Worm (Caenorhabditis elegans) whole organism, L3 larva: ENCODE data around the gene eat-4.

ENCODE experiments used
- R02D3.7 ChIP-seq: fragments of 150-350 bp; optimal IDR thresholded peaks from 2 replicates; lab custom pipeline; 2014; ENCODE audit warnings: missing biosample characterization, missing genetic modification characterization
- aly-2 ChIP-seq: fragments of 150-350 bp; optimal IDR thresholded peaks from 2 replicates; lab custom pipeline; 2014; ENCODE audit warnings: missing biosample characterization, missing genetic modification characterization
- ama-1 ChIP-seq: fragments of 150-350 bp; optimal IDR thresholded peaks from 2 replicates; lab custom pipeline; 2018
- ceh-16 ChIP-seq: sonication (generic microtip); optimal IDR thresholded peaks from 2 replicates; lab custom pipeline; 2017; ENCODE audit warnings: missing biosample characterization, missing genetic modification characterization
- ceh-28 ChIP-seq: fragments of 150-350 bp; optimal IDR thresholded peaks from 2 replicates; lab custom pipeline; 2014; ENCODE audit warnings: missing biosample characterization, missing genetic modification reagents, missing genetic modification characterization
- ceh-9 ChIP-seq: sonication (generic microtip); optimal IDR thresholded peaks from 2 replicates; lab custom pipeline; 2018; ENCODE audit warnings: missing biosample characterization, missing genetic modification characterization
- daf-12 ChIP-seq: fragments of 150-350 bp; optimal IDR thresholded peaks from 2 replicates; lab custom pipeline; 2014; ENCODE audit warnings: missing biosample characterization, missing genetic modification reagents, missing genetic modification characterization
- egl-27 ChIP-seq: sonication (generic microtip); optimal IDR thresholded peaks from 4 replicates; lab custom pipeline; 2017; ENCODE audit warnings: missing biosample characterization, missing genetic modification reagents, missing genetic modification characterization
- egl-5 ChIP-seq: fragments of 150-350 bp; optimal IDR thresholded peaks from 2 replicates; lab custom pipeline; 2017; ENCODE audit warnings: missing biosample characterization, missing genetic modification reagents, missing genetic modification characterization, inconsistent platforms
- elt-2 ChIP-seq: sonication (generic microtip); optimal IDR thresholded peaks from 2 replicates; lab custom pipeline; 2016; ENCODE audit warnings: missing genetic modification reagents, mild to moderate bottlenecking, missing genetic modification characterization, missing compliant biosample characterization
- fos-1 ChIP-seq: fragments of 150-350 bp; optimal IDR thresholded peaks from 2 replicates; lab custom pipeline; 2014; ENCODE audit warnings: missing biosample characterization, missing genetic modification characterization
- jun-1 ChIP-seq: fragments of 150-350 bp; optimal IDR thresholded peaks from 2 replicates; lab custom pipeline; 2014; ENCODE audit warnings: missing biosample characterization, missing genetic modification reagents, missing genetic modification characterization
- lin-15B ChIP-seq: fragments of 150-350 bp; optimal IDR thresholded peaks from 2 replicates; lab custom pipeline; 2014; ENCODE audit warnings: missing biosample characterization, missing genetic modification characterization
- lin-39 ChIP-seq: fragments of 150-350 bp; optimal IDR thresholded peaks from 2 replicates; lab custom pipeline; 2018; ENCODE audit warnings: missing biosample characterization, missing genetic modification reagents, missing genetic modification characterization
- lsy-12 ChIP-seq: sonication (generic microtip); optimal IDR thresholded peaks from 2 replicates; lab custom pipeline; 2016; ENCODE audit warnings: mild to moderate bottlenecking, missing genetic modification characterization, missing compliant biosample characterization
- mdl-1 ChIP-seq: fragments of 150-350 bp; optimal IDR thresholded peaks from 2 replicates; lab custom pipeline; 2014; ENCODE audit warnings: missing biosample characterization, missing genetic modification characterization
- nfya-1 ChIP-seq: sonication (generic microtip); optimal IDR thresholded peaks from 2 replicates; lab custom pipeline; 2017; ENCODE audit warnings: missing genetic modification characterization, mild to moderate bottlenecking, missing compliant biosample characterization, antibody characterized with exemption, moderate library complexity; ENCODE audit not compliant: insufficient read depth
- nhr-11 ChIP-seq: fragments of 150-350 bp; optimal IDR thresholded peaks from 2 replicates; lab custom pipeline; 2014; ENCODE audit warnings: missing biosample characterization, missing genetic modification characterization
- nhr-12 ChIP-seq: fragments of 150-350 bp; optimal IDR thresholded peaks from 2 replicates; lab custom pipeline; 2014; ENCODE audit warnings: missing biosample characterization, missing genetic modification characterization
- nhr-23 ChIP-seq: fragments of 150-350 bp; optimal IDR thresholded peaks from 2 replicates; lab custom pipeline; 2014; ENCODE audit warnings: missing biosample characterization, missing genetic modification reagents, missing genetic modification characterization
- nhr-25 ChIP-seq: sonication (generic microtip); optimal IDR thresholded peaks from 2 replicates; lab custom pipeline; 2017; ENCODE audit warnings: missing biosample characterization, missing genetic modification characterization
- nhr-28 ChIP-seq: fragments of 150-350 bp; optimal IDR thresholded peaks from 2 replicates; lab custom pipeline; 2014; ENCODE audit warnings: missing biosample characterization, missing genetic modification characterization
- nhr-43 ChIP-seq: sonication (generic microtip); optimal IDR thresholded peaks from 2 replicates; lab custom pipeline; 2016; ENCODE audit warnings: mild to moderate bottlenecking, missing genetic modification characterization, missing compliant biosample characterization; ENCODE audit not compliant: poor library complexity, severe bottlenecking
- nhr-67 ChIP-seq: fragments of 150-350 bp; optimal IDR thresholded peaks from 2 replicates; lab custom pipeline; 2014; ENCODE audit warnings: missing biosample characterization, missing genetic modification characterization
- nhr-77 ChIP-seq: fragments of 150-350 bp; optimal IDR thresholded peaks from 2 replicates; lab custom pipeline; 2014; ENCODE audit warnings: missing biosample characterization, missing genetic modification characterization
- pqm-1 ChIP-seq: fragments of 150-350 bp; optimal IDR thresholded peaks from 2 replicates; lab custom pipeline; 2017; ENCODE audit warnings: missing biosample characterization, missing genetic modification characterization, inconsistent platforms
- sea-2 ChIP-seq: fragments of 150-350 bp; sonication (generic microtip); optimal IDR thresholded peaks from 4 replicates; lab custom pipeline; 2014; ENCODE audit warnings: missing biosample characterization, missing genetic modification reagents, missing genetic modification characterization
- skn-1 ChIP-seq: fragments of 150-350 bp; optimal IDR thresholded peaks from 2 replicates; lab custom pipeline; 2014; ENCODE audit warnings: missing biosample characterization, missing genetic modification characterization
- tbx-2 ChIP-seq: sonication (generic microtip); optimal IDR thresholded peaks from 2 replicates; lab custom pipeline; 2016; ENCODE audit warnings: mild to moderate bottlenecking, missing genetic modification characterization, missing compliant biosample characterization
- unc-62 ChIP-seq: fragments of 150-350 bp; sonication (generic microtip); optimal IDR thresholded peaks from 4 replicates; lab custom pipeline; 2014; ENCODE audit warnings: missing biosample characterization, missing genetic modification reagents, missing genetic modification characterization

Gene eat-4

DNA sequence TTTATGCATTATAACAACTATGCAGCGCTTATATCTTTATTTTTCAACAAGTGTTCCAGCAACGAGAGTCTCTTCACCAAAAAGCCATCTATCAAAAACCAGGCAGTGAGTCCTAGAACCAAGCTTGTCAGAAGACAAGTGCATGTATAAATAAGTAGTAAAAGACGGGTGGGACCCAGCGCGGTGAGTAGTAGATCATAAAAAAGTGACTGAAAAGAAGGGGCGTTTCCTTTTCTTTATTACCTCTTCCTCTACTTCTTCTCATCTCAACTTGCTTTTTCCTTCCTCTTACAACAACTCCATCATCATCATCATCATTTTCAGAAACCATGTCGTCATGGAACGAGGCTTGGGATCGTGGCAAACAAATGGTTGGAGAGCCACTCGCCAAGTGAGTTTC, at the start of gene eat-4:
Gene eat-4, plus strand, starts transcription at position 301 of the 400 bp plus-strand sequence.
- TF ChIP-seq nhr-43 (tag; lab: Kevin White, UChicago), result no peak
- TF ChIP-seq aly-2, result no peak
- no peak for TF ChIP-seq nfya-1 (tag; lab: Kevin White, UChicago)

DNA sequence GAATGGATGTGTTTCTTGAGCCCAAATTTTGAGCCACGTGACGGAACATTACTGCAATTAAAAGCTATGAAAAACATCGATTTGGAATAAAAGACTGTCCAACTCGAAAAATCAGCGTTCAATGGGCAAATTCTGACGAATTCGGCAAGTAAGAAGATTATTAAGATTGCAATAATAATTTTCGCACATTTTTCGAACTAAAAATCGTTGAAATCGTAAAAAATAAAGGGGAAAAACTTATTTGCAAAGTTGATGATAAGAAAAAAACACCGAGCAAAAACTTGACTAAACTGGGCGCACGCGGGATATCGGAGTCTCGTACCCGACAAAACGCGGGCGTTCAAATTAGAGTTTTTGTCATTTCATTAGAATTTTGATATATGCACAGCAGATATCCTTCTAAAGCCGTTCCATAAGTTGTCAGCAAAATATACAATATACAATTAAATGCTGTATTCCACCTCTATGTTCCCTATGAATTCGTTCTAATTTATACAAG, 47.3 kb upstream of the eat-4 start, which contains the start of the genes mccc-2 and mrpl-44:
Gene mccc-2, minus strand, starts transcription at position 51 of the 499 bp plus-strand sequence.
Gene mrpl-44, minus strand, starts transcription at position 51 of the 499 bp plus-strand sequence.
- TF ChIP-seq lin-39 (tag; lab: Kevin White, UChicago) (no peak), lin-15B (tag; lab: Kevin White, UChicago) (peak; percentile 45), nhr-67 (tag; lab: Kevin White, UChicago) (no peak)

DNA sequence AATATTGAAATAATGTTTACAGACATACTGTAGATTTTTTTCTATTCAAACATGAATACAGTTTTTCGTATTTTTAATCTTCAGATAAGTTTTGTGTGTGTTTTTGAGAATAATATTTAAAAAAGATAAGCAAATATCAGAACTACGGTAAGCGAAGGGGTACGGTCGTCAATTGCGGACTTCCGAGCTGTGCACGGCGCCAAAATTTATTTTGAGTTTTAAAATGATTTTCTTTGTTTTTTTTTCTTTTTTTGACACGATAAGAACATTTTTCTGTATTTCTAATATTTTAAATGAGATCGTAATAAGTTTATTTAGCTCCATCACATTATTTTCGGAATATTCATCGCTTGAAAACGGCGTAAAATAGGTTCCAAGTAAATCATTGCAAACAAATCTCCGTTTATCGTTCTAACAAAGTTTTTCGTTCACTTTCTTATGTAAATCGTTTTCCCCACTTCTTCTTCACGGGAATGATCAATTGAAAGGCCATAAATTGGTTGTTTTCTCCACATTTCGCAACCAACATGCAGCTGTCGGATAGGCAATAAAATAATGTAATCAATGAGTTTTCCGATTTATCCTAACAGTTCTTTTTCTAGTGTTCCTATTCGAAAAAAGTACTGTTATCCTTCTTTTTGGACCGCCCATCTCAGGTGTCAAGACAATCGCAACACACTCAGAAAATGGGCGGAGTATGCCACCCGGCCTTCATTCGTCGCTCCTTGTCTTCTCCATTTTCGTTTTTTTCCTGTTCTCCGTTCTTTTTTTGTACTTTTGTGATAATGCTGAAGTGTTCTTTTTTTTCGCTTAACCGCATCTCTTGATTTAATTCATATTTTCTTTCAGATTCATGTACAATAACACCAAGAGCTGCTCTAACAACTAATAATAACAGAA, 45.0 kb upstream of the eat-4 start, which contains the start of gene glp-1:
Gene glp-1, plus strand, starts transcription at position 850 of the 900 bp plus-strand sequence.
- peak; percentile 68 for TF ChIP-seq egl-5 (tag; lab: Kevin White, UChicago)
- TF ChIP-seq lin-39 (tag; lab: Kevin White, UChicago), result no peak
- TF ChIP-seq nhr-67 (tag; lab: Kevin White, UChicago), result no peak
- TF ChIP-seq nhr-23 (tag; lab: Kevin White, UChicago), result no peak

DNA sequence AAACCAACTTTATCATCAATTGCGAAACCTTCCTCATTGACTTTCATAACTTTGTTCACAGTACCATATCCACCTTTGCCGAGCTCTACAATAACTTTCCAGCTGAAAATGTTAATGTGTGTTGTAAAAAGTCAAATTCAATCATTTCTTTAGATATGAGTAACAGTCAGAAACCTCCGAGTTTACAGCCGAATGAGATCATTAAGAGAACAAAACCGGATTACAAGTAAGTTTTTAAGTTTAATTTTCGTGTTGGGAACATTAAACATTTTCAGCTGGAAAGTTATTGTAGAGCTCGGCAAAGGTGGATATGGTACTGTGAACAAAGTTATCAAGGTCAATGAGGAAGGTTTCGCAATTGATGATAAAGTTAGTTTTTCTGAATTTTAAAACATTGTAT, 35.5 kb upstream of the eat-4 start, which contains the start of gene ZK507.1:
Gene ZK507.1, minus strand, starts transcription at position 101 of the 400 bp plus-strand sequence.
- TF ChIP-seq jun-1 (tag; lab: Kevin White, UChicago), result no peak
- TF ChIP-seq R02D3.7 (tag; lab: Kevin White, UChicago), result no peak
- no peak for TF ChIP-seq ceh-28 (tag; lab: Kevin White, UChicago)
- TF ChIP-seq nhr-77 (tag; lab: Kevin White, UChicago), result no peak
- TF ChIP-seq unc-62 (GFP tag; lab: Kevin White, UChicago), result no peak
- no peak for TF ChIP-seq nhr-43 (tag; lab: Kevin White, UChicago)
- no peak for TF ChIP-seq lin-15B (tag; lab: Kevin White, UChicago)
- TF ChIP-seq lin-39 (tag; lab: Kevin White, UChicago), result no peak
- no peak for TF ChIP-seq fos-1 (tag; lab: Kevin White, UChicago)
- no peak for TF ChIP-seq nfya-1 (tag; lab: Kevin White, UChicago)
- TF ChIP-seq, all 47 proteins: peak for 0

DNA sequence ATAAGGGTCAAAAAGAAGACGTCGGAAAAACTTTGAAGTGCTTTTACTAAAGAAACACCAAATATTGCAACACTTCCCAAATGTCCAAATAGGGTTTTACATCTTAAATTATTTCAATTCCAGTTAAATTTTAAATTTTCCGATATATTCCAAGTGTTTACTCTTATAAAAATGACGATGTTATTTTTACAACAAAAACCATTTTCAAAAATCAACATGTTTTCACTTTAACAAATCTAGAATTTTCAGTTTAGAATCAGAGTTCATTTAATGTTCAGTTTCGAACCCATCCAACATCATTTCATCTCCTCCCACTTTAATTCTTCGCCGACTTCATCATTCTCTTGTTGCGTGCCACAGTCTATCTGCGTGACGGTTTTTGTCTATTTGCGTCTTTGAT, 33.0 kb upstream of the eat-4 start, which contains the start of gene dos-1:
Gene dos-1, plus strand, starts transcription at position 301 of the 400 bp plus-strand sequence.
- TF ChIP-seq egl-27 (tag; lab: Kevin White, UChicago), result no peak
- no peak for TF ChIP-seq nfya-1 (tag; lab: Kevin White, UChicago)
- no peak for TF ChIP-seq lsy-12 (tag; lab: Kevin White, UChicago)
- TF ChIP-seq nhr-28, result no peak
- no peak for TF ChIP-seq nhr-12 (tag; lab: Kevin White, UChicago)
- TF ChIP-seq mdl-1, result no peak
- TF ChIP-seq ceh-9 (tag; lab: Kevin White, UChicago), result no peak
- no peak for TF ChIP-seq sea-2 (GFP tag; lab: Kevin White, UChicago)
- TF ChIP-seq unc-62 (GFP tag; lab: Kevin White, UChicago), result no peak
- TF ChIP-seq ceh-16 (tag; lab: Kevin White, UChicago), result no peak
- TF ChIP-seq pqm-1 (tag; lab: Kevin White, UChicago), result no peak
- no peak for TF ChIP-seq R02D3.7 (tag; lab: Kevin White, UChicago)
- no peak for TF ChIP-seq daf-12
- no peak for TF ChIP-seq nhr-43 (tag; lab: Kevin White, UChicago)
- TF ChIP-seq, all 47 proteins: peak for 0

DNA sequence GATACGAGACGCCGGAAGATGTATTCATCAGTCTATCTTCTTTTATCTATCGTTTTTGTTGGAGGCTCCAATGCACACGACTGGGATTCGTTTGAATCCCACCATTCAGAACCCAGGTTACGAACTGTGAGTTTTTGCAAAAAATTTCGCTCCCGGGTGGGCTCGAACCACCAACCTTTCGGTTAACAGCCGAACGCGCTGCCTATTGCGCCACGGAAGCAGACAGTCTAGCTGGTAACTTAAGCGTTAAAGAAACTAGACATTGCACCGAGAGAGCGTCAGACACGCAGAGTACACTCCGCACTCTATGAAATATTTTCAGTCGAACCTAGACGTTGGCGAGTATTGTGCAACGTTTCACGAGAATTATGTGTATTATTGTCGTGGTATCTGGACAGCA, 32.6 kb upstream of the eat-4 start:
- TF ChIP-seq egl-27 (tag; lab: Kevin White, UChicago), result no peak
- TF ChIP-seq nhr-25 (tag; lab: Kevin White, UChicago), result peak; percentile 9
- no peak for TF ChIP-seq tbx-2 (tag; lab: Kevin White, UChicago)
- peak; percentile 30 for TF ChIP-seq ama-1
- peak; percentile 17 for TF ChIP-seq skn-1 (tag; lab: Kevin White, UChicago)
- TF ChIP-seq pqm-1 (tag; lab: Kevin White, UChicago), result peak; percentile 26
- peak; percentile 24 for TF ChIP-seq nhr-43 (tag; lab: Kevin White, UChicago)
- TF ChIP-seq nhr-12 (tag; lab: Kevin White, UChicago), result no peak
- TF ChIP-seq lin-39 (tag; lab: Kevin White, UChicago), result peak; percentile 19
- peak; percentile 15 for TF ChIP-seq lsy-12 (tag; lab: Kevin White, UChicago)
- no peak for TF ChIP-seq nhr-11 (tag; lab: Kevin White, UChicago)
- TF ChIP-seq elt-2 (tag; lab: Kevin White, UChicago), result peak; percentile 34
- TF ChIP-seq, all 47 proteins: peak for 8
